Fruit fly (Drosophila melanogaster) S2 (cell line): ENCODE results near the gene CG34039.

Experiments
- CG8478 ChIP-seq: fragments of >200 bp; optimal IDR thresholded peaks from 2 replicates; lab custom pipeline; 2018
- CTCF ChIP-seq, 2 experiments: fragments of >200 bp; optimal IDR thresholded peaks; 2 replicates each; lab custom pipeline; 2018

The CG34039 gene

DNA sequence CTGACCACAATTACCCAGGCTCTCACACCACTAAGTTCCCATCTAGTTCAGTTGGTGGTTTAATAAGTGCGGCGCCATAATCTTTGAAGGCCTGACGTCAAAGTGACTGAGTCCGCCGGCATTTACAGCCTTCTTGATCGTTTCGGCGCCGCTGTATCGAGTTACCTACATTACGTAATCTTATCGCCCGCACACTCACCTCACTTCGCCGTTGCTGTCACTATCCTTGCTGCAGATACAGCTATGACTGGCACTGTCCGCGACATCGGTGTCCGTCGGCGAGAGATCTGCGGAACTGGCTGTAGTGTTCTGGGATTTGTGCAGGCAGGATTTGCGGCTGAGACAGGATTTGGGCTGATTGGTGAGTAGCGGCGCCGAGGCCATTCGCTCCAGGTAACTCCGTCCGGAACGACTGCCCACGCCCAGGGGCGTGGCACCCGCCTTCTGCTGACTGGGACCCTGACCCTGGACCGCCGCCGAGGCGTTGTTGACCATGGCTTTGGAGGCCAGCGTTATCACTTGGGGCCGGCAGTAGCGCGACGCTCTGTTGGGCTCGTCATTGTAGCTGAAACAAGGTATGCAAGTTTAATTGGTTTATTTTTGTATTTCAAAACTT, 12.8 kb upstream of the CG34039 start:
- no peak for TF ChIP-seq CTCF (optimal IDR thresholded peaks at IDR 0.05; lab: Kevin White, UChicago)
- TF ChIP-seq CG8478 = no peak

- TF ChIP-seq CTCF (optimal IDR thresholded peaks at IDR 0.05; lab: Kevin White, UChicago) (no peak), CG8478 (no peak)
These were observed 11.7 kb upstream of the CG34039 start for dm6 chr3L:14547811-14548765.

- no peak for TF ChIP-seq CTCF (optimal IDR thresholded peaks at IDR 0.05; lab: Kevin White, UChicago)
- no peak for TF ChIP-seq CG8478
These were observed 10.6 kb upstream of the CG34039 start for dm6 chr3L:14549215-14549614.

dm6 chr3L:14549958-14550357, 9.8 kb upstream of the CG34039 start:
- TF ChIP-seq CG8478 (no peak), CTCF (optimal IDR thresholded peaks at IDR 0.05; lab: Kevin White, UChicago) (no peak)

DNA sequence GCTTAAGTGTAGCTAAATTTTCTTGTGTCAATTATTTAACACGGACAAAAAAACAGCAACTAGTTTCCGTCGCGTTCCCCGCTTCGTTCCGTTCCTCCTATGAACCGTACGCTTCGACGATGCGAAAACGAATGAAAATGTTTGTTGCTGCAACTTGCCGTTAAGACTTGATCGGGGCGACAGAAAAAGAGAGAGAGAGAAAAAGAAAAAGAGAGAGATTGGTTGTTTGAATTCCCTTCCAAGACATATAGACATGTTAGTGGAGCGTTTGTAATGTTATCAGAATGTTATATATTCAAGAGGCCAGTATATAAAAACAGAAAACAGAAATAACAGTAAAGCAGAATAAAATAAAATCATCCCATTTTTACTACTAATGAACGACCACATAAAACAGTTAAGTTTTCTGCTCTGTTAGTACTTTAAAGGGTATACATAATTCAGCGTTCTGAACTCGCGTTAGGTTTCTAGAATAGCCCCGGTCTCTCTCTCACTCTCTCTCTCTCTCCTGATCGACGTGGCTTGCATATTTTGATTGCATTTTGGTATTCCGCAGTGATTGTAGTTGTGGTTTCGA, 8.9 kb upstream of the CG34039 start, which contains the start of gene Gbs-70E:
Gene Gbs-70E, minus strand, starts transcription at position 137 of the 577 bp plus-strand sequence.
- TF ChIP-seq CG8478 (no peak), CTCF (optimal IDR thresholded peaks at IDR 0.05; lab: Kevin White, UChicago) (no peak)

dm6 chr3L:14551621-14552020, 8.2 kb upstream of the CG34039 start:
- TF ChIP-seq CTCF (optimal IDR thresholded peaks at IDR 0.05; lab: Kevin White, UChicago) (no peak), CG8478 (no peak)

- no peak for TF ChIP-seq CG8478
- TF ChIP-seq CTCF (optimal IDR thresholded peaks at IDR 0.05; lab: Kevin White, UChicago) = no peak
These were observed 7.5 kb upstream of the CG34039 start for dm6 chr3L:14552041-14552924.

DNA sequence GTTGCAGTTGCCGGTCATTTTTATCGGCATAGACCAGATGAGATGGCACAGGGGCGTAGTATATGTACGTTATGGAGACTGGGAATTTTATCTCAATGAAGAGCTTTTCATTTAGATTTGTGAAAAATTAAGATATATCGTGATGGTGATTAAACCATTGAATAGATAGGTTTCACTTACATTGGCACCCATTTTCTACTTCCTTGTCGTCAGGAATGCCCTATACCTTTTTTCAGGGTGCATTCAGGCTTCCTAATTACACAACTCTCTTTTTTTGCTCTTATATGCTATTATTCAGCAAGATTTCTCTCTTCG, 6.9 kb upstream of the CG34039 start:
- TF ChIP-seq CTCF (optimal IDR thresholded peaks at IDR 0.05; lab: Kevin White, UChicago) = no peak
- TF ChIP-seq CG8478 = no peak

DNA sequence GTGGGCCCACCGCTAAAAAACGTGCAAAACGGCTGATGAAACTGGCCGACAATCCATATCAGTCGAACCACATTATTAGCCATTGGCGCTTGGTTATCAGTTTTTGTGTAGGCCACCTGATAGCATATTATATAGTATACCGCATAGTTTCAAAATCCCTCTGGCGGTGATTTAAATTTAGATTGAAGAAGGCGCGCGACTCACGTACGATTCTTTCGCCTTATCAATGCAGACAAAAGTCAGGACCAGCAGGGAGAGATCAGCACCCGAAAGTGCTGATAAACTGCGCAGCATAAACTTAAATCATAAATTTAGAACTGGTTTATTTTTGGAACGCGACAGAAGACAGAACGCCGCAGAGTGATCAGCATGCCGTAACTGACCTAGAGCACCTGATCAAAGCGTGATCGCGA, 5.9 kb upstream of the CG34039 start:
- TF ChIP-seq CTCF (optimal IDR thresholded peaks at IDR 0.05; lab: Kevin White, UChicago) (no peak), CG8478 (no peak)

- TF ChIP-seq CTCF (optimal IDR thresholded peaks at IDR 0.05; lab: Kevin White, UChicago) (no peak), CG8478 (no peak)
These were observed 4.7 kb upstream of the CG34039 start for dm6 chr3L:14555052-14555451.

dm6 chr3L:14556177-14556576, 3.6 kb upstream of the CG34039 start:
- TF ChIP-seq CG8478 (no peak), CTCF (optimal IDR thresholded peaks at IDR 0.05; lab: Kevin White, UChicago) (no peak)

dm6 chr3L:14556774-14557741, 2.7 kb upstream of the CG34039 start:
- TF ChIP-seq CG8478 = no peak

DNA sequence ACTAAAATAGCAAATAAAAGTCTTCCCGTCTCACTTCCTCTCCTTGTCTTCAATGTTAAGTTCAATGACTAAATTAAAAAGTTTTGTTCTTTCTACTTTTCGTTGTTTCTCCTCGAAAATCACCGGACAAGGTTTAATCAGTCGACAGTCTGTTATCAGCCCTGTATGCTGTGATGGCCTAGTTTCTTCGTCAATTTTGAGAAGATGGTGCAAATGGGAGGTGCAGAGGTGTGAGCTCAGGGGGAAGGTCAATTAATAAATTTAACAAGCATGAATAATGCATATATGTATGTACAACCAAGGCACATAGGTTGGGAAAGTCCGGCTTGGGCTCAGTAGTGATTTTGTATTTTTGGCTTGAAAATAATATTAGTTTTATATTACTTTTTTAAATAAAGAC, 1.8 kb upstream of the CG34039 start:
- TF ChIP-seq CTCF (optimal IDR thresholded peaks at IDR 0.05; lab: Kevin White, UChicago) (no peak), CG8478 (no peak)

- TF ChIP-seq CTCF (optimal IDR thresholded peaks at IDR 0.05; lab: Kevin White, UChicago) = no peak
These were observed 772 bp upstream of the CG34039 start for dm6 chr3L:14558947-14559509.
